Fruit fly (Drosophila melanogaster): ENCODE measurements around the gene Gbeta5.

The Gbeta5 gene

DNA sequence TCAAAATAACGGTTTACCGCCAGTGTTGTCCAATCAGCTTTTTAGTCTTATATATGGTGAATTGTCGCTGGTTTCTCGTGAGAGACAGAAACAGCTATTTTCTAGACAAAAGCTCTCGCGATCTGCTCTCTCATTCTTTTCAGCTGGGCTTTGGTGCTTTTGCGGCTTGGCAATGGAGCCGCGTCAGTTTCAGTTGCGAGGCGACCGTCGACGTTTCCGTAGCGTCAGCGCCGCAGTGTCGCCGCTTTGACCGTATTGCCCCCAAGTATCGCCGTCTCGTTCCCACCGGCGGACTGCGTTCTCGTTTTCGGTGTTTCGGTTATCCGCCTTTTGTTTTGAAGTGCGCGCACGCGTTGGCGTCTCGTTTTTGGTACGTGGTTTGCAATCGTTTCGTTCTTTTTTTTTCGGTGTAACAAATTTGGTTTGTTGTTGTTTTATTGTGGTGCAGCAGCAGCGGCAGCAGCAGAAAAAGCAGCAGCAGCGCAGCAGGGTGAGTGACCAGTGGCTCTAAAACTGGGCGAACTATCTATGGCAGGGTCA lies 41.0 kb upstream of the Gbeta5 start (continued):
- TF ChIP-seq Eip93F (GFP tag; optimal IDR thresholded peaks at IDR 0.05) (no peak), dac (GFP tag; optimal IDR thresholded peaks at IDR 0.05) (no peak), CG10631 (GFP tag; optimal IDR thresholded peaks at IDR 0.05) (no peak), Sox14 (GFP tag; optimal IDR thresholded peaks at IDR 0.05) (peak; percentile 30), CG11902 (GFP tag; optimal IDR thresholded peaks at IDR 0.05) (no peak), CG7368 (GFP tag; optimal IDR thresholded peaks at IDR 0.05) (no peak), CG1621 (tag; optimal IDR thresholded peaks at IDR 0.05) (peak; percentile 87), CG11294 (GFP tag; IDR thresholded peaks at IDR 0.05) (no peak), CG8319 (GFP tag; optimal IDR thresholded peaks at IDR 0.05) (no peak), acj6 (GFP tag; optimal IDR thresholded peaks at IDR 0.05) (no peak), svp (GFP tag) (peak; percentile 98), CG3032 (tag; optimal IDR thresholded peaks at IDR 0.05) (no peak), Eip75B (GFP tag; optimal IDR thresholded peaks at IDR 0.05) (no peak), Met (GFP tag; optimal IDR thresholded peaks at IDR 0.05) (peak; percentile 39), spab (GFP tag; optimal IDR thresholded peaks at IDR 0.05) (no peak), CG11762 (GFP tag; optimal IDR thresholded peaks at IDR 0.05; ENCODE audit: insufficient read depth) (no peak), Hr4 (GFP tag; optimal IDR thresholded peaks at IDR 0.05) (no peak), Sox102F (GFP tag; optimal IDR thresholded peaks at IDR 0.05) (peak; percentile 47), Lpt (GFP tag; optimal IDR thresholded peaks at IDR 0.05) (peak; percentile 32), vri (GFP tag; optimal IDR thresholded peaks at IDR 0.05) (no peak), CG6808 (GFP tag; optimal IDR thresholded peaks at IDR 0.05) (no peak), Sox15 (GFP tag; optimal IDR thresholded peaks at IDR 0.05) (no peak), CG6276 (GFP tag; optimal IDR thresholded peaks at IDR 0.05) (no peak), Smox (GFP tag; optimal IDR thresholded peaks at IDR 0.05) (no peak), Hr39 (GFP tag; optimal IDR thresholded peaks at IDR 0.05) (no peak), topi (GFP tag; optimal IDR thresholded peaks at IDR 0.05) (peak; percentile 19), eg (GFP tag; IDR thresholded peaks at IDR 0.05) (peak; percentile 61; the same call in 1 of the 3 replicates), CG9139 (GFP tag; optimal IDR thresholded peaks at IDR 0.05) (peak; percentile 53), Ets21C (GFP tag; optimal IDR thresholded peaks at IDR 0.05) (peak; percentile 1), fd85E (GFP tag; optimal IDR thresholded peaks at IDR 0.05) (no peak), dsx (GFP tag; optimal IDR thresholded peaks at IDR 0.05; ENCODE audit: poor library complexity, severe bottlenecking) (no peak), Blimp-1 (GFP tag; optimal IDR thresholded peaks at IDR 0.05) (no peak), cyc (GFP tag; optimal IDR thresholded peaks at IDR 0.05) (peak; percentile 22), CG8632 (GFP tag; optimal IDR thresholded peaks at IDR 0.05) (no peak), OdsH (GFP tag; optimal IDR thresholded peaks at IDR 0.05) (no peak), Gug (GFP tag; IDR thresholded peaks at IDR 0.05) (no peak), Eip78C (GFP tag) (peak; percentile 71)

DNA sequence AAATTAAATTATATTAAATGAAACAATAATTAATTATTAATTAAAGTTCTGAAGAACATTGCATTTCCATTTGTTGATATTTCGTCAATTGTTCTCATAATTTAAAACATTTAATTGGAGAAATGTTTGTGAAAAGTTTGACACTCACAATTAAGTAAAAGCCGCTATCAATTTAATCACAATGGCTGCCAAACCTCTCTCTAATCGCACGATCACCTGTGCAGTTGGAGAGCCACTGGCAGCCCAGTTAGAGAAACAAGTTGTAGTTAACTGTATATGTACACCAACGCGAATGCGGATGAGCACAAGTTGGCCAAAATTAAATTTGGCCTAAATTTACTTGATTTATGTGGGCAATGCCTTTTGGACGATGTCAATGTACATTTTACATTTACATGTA lies 40.1 kb upstream of the Gbeta5 start:
- no peak for TF ChIP-seq svp (GFP tag)
- TF ChIP-seq Hr39 (GFP tag; optimal IDR thresholded peaks at IDR 0.05): no peak
- no peak for TF ChIP-seq Sox102F (GFP tag; optimal IDR thresholded peaks at IDR 0.05)
- TF ChIP-seq CG6792 (GFP tag; optimal IDR thresholded peaks at IDR 0.05): no peak
- TF ChIP-seq fd85E (GFP tag; optimal IDR thresholded peaks at IDR 0.05): no peak
- no peak for TF ChIP-seq CG6854 (GFP tag; optimal IDR thresholded peaks at IDR 0.05)
- TF ChIP-seq Eip75B (GFP tag; optimal IDR thresholded peaks at IDR 0.05): no peak

DNA sequence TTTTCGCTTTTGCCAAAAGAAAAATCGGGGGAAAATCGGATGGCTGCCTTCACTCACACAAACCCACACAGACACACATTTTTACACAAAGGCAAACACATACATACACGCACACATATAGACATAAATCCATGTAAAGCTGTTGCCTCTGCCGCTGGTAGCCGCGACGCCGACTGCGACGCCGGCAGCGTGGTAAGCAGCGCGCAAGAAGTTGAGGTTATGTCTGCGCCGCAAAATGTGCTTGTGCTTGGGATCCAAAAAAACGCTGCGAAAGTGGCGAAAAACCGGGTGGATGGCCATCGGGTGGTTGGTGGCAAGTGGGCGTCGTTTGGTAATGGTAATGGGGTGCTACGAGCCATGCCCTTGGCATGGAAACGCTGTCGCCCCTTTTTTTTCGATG lies 27.8 kb upstream of the Gbeta5 start:
- TF ChIP-seq Sox15 (GFP tag; optimal IDR thresholded peaks at IDR 0.05) (no peak), svp (GFP tag) (peak; percentile 41)
